Fruit fly (Drosophila melanogaster) whole organism, embryonic: Measurements from ENCODE around the gene CG2076.

ENCODE experiments used
- Asciz ChIP-seq: fragments of 200-800 bp; sonication (Bioruptor generic); optimal IDR thresholded peaks from 2 replicates; lab custom pipeline; 2017; ENCODE audit warnings: missing biosample characterization, mild to moderate bottlenecking, missing genetic modification characterization, missing genetic modification reagents
- Blimp-1 ChIP-seq: fragments of 200-800 bp; sonication (Bioruptor generic); optimal IDR thresholded peaks from 3 replicates; lab custom pipeline; 2018; ENCODE audit warnings: missing biosample characterization, missing genetic modification characterization, mild to moderate bottlenecking, moderate library complexity, missing genetic modification reagents
- CG10462 ChIP-seq: fragments of 200-800 bp; sonication (Bioruptor generic); optimal IDR thresholded peaks from 2 replicates; lab custom pipeline; 2016; ENCODE audit warnings: missing biosample characterization, missing genetic modification characterization
- CG10654 ChIP-seq: fragments of 200-800 bp; sonication (Bioruptor generic); optimal IDR thresholded peaks from 2 replicates; lab custom pipeline; 2016; ENCODE audit warnings: missing biosample characterization, missing genetic modification characterization
- CG10979 ChIP-seq: fragments of 200-800 bp; sonication (Bioruptor generic); optimal IDR thresholded peaks from 2 replicates; lab custom pipeline; 2018; ENCODE audit warnings: missing biosample characterization, mild to moderate bottlenecking, missing genetic modification characterization, moderate library complexity
- CG11695 ChIP-seq: fragments of 200-800 bp; sonication (Bioruptor generic); IDR thresholded peaks from 3 replicates; pipeline ENCODE4 v1.3.6; 2022; ENCODE audit warnings: missing biosample characterization, missing genetic modification characterization
- CG12659 ChIP-seq: fragments of 200-800 bp; sonication (Bioruptor generic); optimal IDR thresholded peaks from 3 replicates; lab custom pipeline; 2017; ENCODE audit warnings: mild to moderate bottlenecking, missing biosample characterization, missing genetic modification reagents, missing genetic modification characterization
- CG14050 ChIP-seq: fragments of 200-800 bp; sonication (Bioruptor generic); IDR thresholded peaks from 3 replicates; pipeline ENCODE4 v1.3.6; 2022; ENCODE audit warnings: missing biosample characterization, missing genetic modification characterization
- CG14667 ChIP-seq: fragments of 200-800 bp; sonication (Bioruptor generic); IDR thresholded peaks from 2 replicates; pipeline ENCODE4 v1.3.6; 2022; ENCODE audit warnings: missing biosample characterization, missing genetic modification characterization
- CG15073 ChIP-seq: fragments of 200-800 bp; sonication (Bioruptor generic); optimal IDR thresholded peaks from 2 replicates; lab custom pipeline; 2016; ENCODE audit warnings: missing biosample characterization, missing genetic modification characterization
- CG16813 ChIP-seq: fragments of 200-800 bp; sonication (Bioruptor generic); IDR thresholded peaks from 3 replicates; pipeline ENCODE4 v1.3.6; 2022; ENCODE audit warnings: missing biosample characterization, missing genetic modification characterization; ENCODE audit not compliant: partially characterized antibody
- CG17328 ChIP-seq: fragments of 200-800 bp; sonication (Bioruptor generic); IDR thresholded peaks from 2 replicates; pipeline ENCODE4 v1.3.6; 2022; ENCODE audit warnings: missing biosample characterization, missing genetic modification characterization
- CG2202 ChIP-seq: fragments of 200-800 bp; sonication (Bioruptor generic); optimal IDR thresholded peaks from 2 replicates; lab custom pipeline; 2018; ENCODE audit warnings: missing biosample characterization, mild to moderate bottlenecking, missing genetic modification characterization
- CG2678 ChIP-seq: fragments of 200-800 bp; sonication (Bioruptor generic); optimal IDR thresholded peaks from 3 replicates; lab custom pipeline; 2019; ENCODE audit warnings: missing biosample characterization, mild to moderate bottlenecking, missing genetic modification characterization, moderate library complexity
- CG2712 ChIP-seq: fragments of 200-800 bp; optimal IDR thresholded peaks from 3 replicates; lab custom pipeline; 2019; ENCODE audit warnings: missing biosample characterization, mild to moderate bottlenecking, missing genetic modification characterization, moderate library complexity
- CG3847 ChIP-seq: fragments of 200-800 bp; sonication (Bioruptor generic); IDR thresholded peaks from 2 replicates; pipeline ENCODE4 v1.3.6; 2022; ENCODE audit warnings: missing biosample characterization, missing genetic modification characterization
- CG8290 ChIP-seq, 3 experiments: fragments of 200-800 bp; sonication (Bioruptor generic); optimal IDR thresholded peaks; 2 replicates each; lab custom pipeline; 2016 to 2019; ENCODE audit warnings: missing biosample characterization in 3 of 3, missing genetic modification characterization in 3 of 3, mild to moderate bottlenecking in 2 of 3, moderate library complexity in 1 of 3
- CG8765 ChIP-seq: fragments of 200-800 bp; sonication (Bioruptor generic); IDR thresholded peaks from 2 replicates; pipeline ENCODE4 v1.3.6; 2022; ENCODE audit warnings: missing biosample characterization, missing genetic modification characterization
- CTCF ChIP-seq: fragments of 200-800 bp; sonication (Bioruptor generic); optimal IDR thresholded peaks from 2 replicates; lab custom pipeline; 2017; ENCODE audit warnings: missing biosample characterization, mild to moderate bottlenecking, missing genetic modification characterization, moderate library complexity
- Eip74EF ChIP-seq, 2 experiments: fragments of 200-800 bp in 1 of 2; fragments of >200 bp in 1 of 2; sonication (Bioruptor generic) in 1 of 2; optimal IDR thresholded peaks; 2 replicates each; lab custom pipeline; 2017 to 2019; ENCODE audit warnings: missing biosample characterization in 2 of 2, missing genetic modification characterization in 2 of 2, mild to moderate bottlenecking in 1 of 2, moderate library complexity in 1 of 2
- Ets97D ChIP-seq: fragments of 200-800 bp; sonication (Bioruptor generic); optimal IDR thresholded peaks from 3 replicates; lab custom pipeline; 2016; ENCODE audit warnings: missing biosample characterization, missing genetic modification characterization
- Hmr ChIP-seq: fragments of 200-800 bp; sonication (Bioruptor generic); optimal IDR thresholded peaks from 3 replicates; lab custom pipeline; 2017; ENCODE audit warnings: mild to moderate bottlenecking, missing biosample characterization, missing genetic modification reagents, missing genetic modification characterization
- Med ChIP-seq: fragments of 200-800 bp; sonication (Bioruptor generic); peaks from one replicate; lab custom pipeline; 2016; ENCODE audit warnings: missing biosample characterization, missing genetic modification characterization, mild to moderate bottlenecking, inconsistent platforms, moderate library complexity
- Six4 ChIP-seq: fragments of 200-800 bp; sonication (Bioruptor generic); optimal IDR thresholded peaks from 2 replicates; lab custom pipeline; 2016; ENCODE audit warnings: missing biosample characterization, missing genetic modification characterization
- Sox100B ChIP-seq: fragments of 200-800 bp; sonication (Bioruptor generic); optimal IDR thresholded peaks from 3 replicates; lab custom pipeline; 2018; ENCODE audit warnings: missing biosample characterization, mild to moderate bottlenecking, missing genetic modification characterization
- Sox102F ChIP-seq: fragments of 200-800 bp; sonication (Bioruptor generic); optimal IDR thresholded peaks from 2 replicates; lab custom pipeline; 2018; ENCODE audit warnings: missing biosample characterization, mild to moderate bottlenecking, missing genetic modification characterization, moderate library complexity
- Xbp1 ChIP-seq: fragments of 200-800 bp; sonication (Bioruptor generic); optimal IDR thresholded peaks from 3 replicates; lab custom pipeline; 2016; ENCODE audit warnings: missing biosample characterization, mild to moderate bottlenecking, missing genetic modification characterization
- ash1 ChIP-seq: fragments of 200-800 bp; sonication (Bioruptor generic); optimal IDR thresholded peaks from 2 replicates; lab custom pipeline; 2018; ENCODE audit warnings: missing biosample characterization, mild to moderate bottlenecking, missing genetic modification characterization
- btn ChIP-seq: fragments of 200-800 bp; sonication (Bioruptor generic); optimal IDR thresholded peaks from 2 replicates; lab custom pipeline; 2016; ENCODE audit warnings: missing biosample characterization, missing genetic modification characterization
- caup ChIP-seq: fragments of 200-800 bp; sonication (Bioruptor generic); optimal IDR thresholded peaks from 3 replicates; lab custom pipeline; 2017; ENCODE audit warnings: missing biosample characterization, mild to moderate bottlenecking, missing genetic modification characterization, moderate library complexity; ENCODE audit not compliant: severe bottlenecking
- ci ChIP-seq: fragments of 200-800 bp; sonication (Bioruptor generic); IDR thresholded peaks from 3 replicates; pipeline ENCODE4 v1.3.6; 2022; ENCODE audit warnings: missing biosample characterization, missing genetic modification characterization
- corto ChIP-seq: fragments of 200-800 bp; sonication (Bioruptor generic); optimal IDR thresholded peaks from 2 replicates; lab custom pipeline; 2016; ENCODE audit warnings: missing biosample characterization, mild to moderate bottlenecking, missing genetic modification characterization, moderate library complexity
- crol ChIP-seq: fragments of 200-800 bp; sonication (Bioruptor generic); IDR thresholded peaks from 2 replicates; pipeline ENCODE4 v1.3.6; 2022; ENCODE audit warnings: missing biosample characterization, missing genetic modification characterization
- emc ChIP-seq: fragments of 200-800 bp; sonication (Bioruptor generic); optimal IDR thresholded peaks from 2 replicates; lab custom pipeline; 2016; ENCODE audit warnings: missing biosample characterization, missing genetic modification characterization
- fru ChIP-seq: fragments of >200 bp; optimal IDR thresholded peaks from 2 replicates; lab custom pipeline; 2017
- gem ChIP-seq: fragments of 200-800 bp; sonication (Bioruptor generic); optimal IDR thresholded peaks from 2 replicates; lab custom pipeline; 2019; ENCODE audit warnings: missing biosample characterization, mild to moderate bottlenecking, missing genetic modification characterization, moderate library complexity
- ham ChIP-seq: fragments of 200-800 bp; sonication (Bioruptor generic); IDR thresholded peaks from 2 replicates; pipeline ENCODE4 v1.3.6; 2022; ENCODE audit warnings: missing biosample characterization, missing genetic modification characterization
- kay ChIP-seq: fragments of 200-800 bp; sonication (Bioruptor generic); optimal IDR thresholded peaks from 2 replicates; lab custom pipeline; 2016; ENCODE audit warnings: missing biosample characterization, missing genetic modification characterization
- ken ChIP-seq: fragments of 200-800 bp; sonication (Bioruptor generic); IDR thresholded peaks from 3 replicates; pipeline ENCODE4 v1.3.6; 2022; ENCODE audit warnings: missing biosample characterization, missing genetic modification characterization
- lab ChIP-seq: fragments of 200-800 bp; sonication (Bioruptor generic); optimal IDR thresholded peaks from 3 replicates; lab custom pipeline; 2017; ENCODE audit warnings: missing biosample characterization, missing genetic modification characterization, mild to moderate bottlenecking, moderate library complexity, missing genetic modification reagents
- pan ChIP-seq, 4 experiments: fragments of >200 bp in 3 of 4; fragments of 200-800 bp in 1 of 4; sonication (Bioruptor generic) in 1 of 4; optimal IDR thresholded peaks in 3 of 4; IDR thresholded peaks in 1 of 4; 2 replicates each; pipeline versions ENCODE4 v1.3.6 to Lab custom; 2017 to 2022; ENCODE audit warnings: missing biosample characterization in 2 of 4, missing genetic modification characterization in 2 of 4, mixed read lengths in 1 of 4
- row ChIP-seq: fragments of 200-800 bp; sonication (Bioruptor generic); IDR thresholded peaks from 3 replicates; pipeline ENCODE4 v1.3.6; 2022; ENCODE audit warnings: missing biosample characterization, missing genetic modification characterization
- sens ChIP-seq: fragments of 200-800 bp; sonication (Bioruptor generic); peaks from one replicate; lab custom pipeline; 2016; ENCODE audit warnings: missing biosample characterization, missing genetic modification characterization
- sisA ChIP-seq: fragments of 200-800 bp; sonication (Bioruptor generic); IDR thresholded peaks from 2 replicates; pipeline ENCODE4 v1.3.6; 2022; ENCODE audit warnings: missing biosample characterization, missing genetic modification characterization
- slp2 ChIP-seq: fragments of 200-800 bp; sonication (Bioruptor generic); optimal IDR thresholded peaks from 2 replicates; lab custom pipeline; 2016; ENCODE audit warnings: missing biosample characterization, missing genetic modification characterization
- sob ChIP-seq: fragments of 200-800 bp; sonication (Bioruptor generic); IDR thresholded peaks from 2 replicates; pipeline ENCODE4 v1.3.6; 2022; ENCODE audit warnings: missing biosample characterization, missing genetic modification characterization
- unpg ChIP-seq: fragments of 200-800 bp; sonication (Bioruptor generic); optimal IDR thresholded peaks from 3 replicates; lab custom pipeline; 2018; ENCODE audit warnings: missing biosample characterization, mild to moderate bottlenecking, missing genetic modification characterization, moderate library complexity
- z ChIP-seq: fragments of 200-800 bp; sonication (Bioruptor generic); IDR thresholded peaks from 3 replicates; pipeline ENCODE4 v1.3.6; 2022; ENCODE audit warnings: missing biosample characterization, missing genetic modification characterization

CG2076 gene

dm6 chrX:11087384-11087783 lies 2.6 kb upstream of the CG2076 start:
- TF ChIP-seq CG15073 (GFP tag; lab: Kevin White, UChicago): no peak
- 0 out of 3 replicates have a peak, but pooled peaks have one; percentile 22 for TF ChIP-seq ken (GFP tag; lab: Robert Waterston, UW)
- peak; percentile 6 for TF ChIP-seq CTCF (GFP tag; lab: Kevin White, UChicago)
- no peak for TF ChIP-seq pan (optimal IDR thresholded peaks at IDR 0.05; lab: Kevin White, UChicago)
- TF ChIP-seq pan (GFP tag; optimal IDR thresholded peaks at IDR 0.05 in 1 of 2, IDR thresholded peaks at IDR 0.05 in 1 of 2): peak in 1 of 2 experiments; percentile 42
- TF ChIP-seq Asciz (GFP tag; lab: Kevin White, UChicago): no peak
- TF ChIP-seq Sox100B (GFP tag; lab: Kevin White, UChicago): no peak
- TF ChIP-seq CG10462 (GFP tag; lab: Kevin White, UChicago): no peak
- peak; percentile 29 for TF ChIP-seq Sox102F
- no peak for TF ChIP-seq Eip74EF (GFP tag; optimal IDR thresholded peaks at IDR 0.05; lab: Kevin White, UChicago)
- no peak for TF ChIP-seq corto
- TF ChIP-seq crol (GFP tag; lab: Robert Waterston, UW): no peak
- TF ChIP-seq CG8290 (GFP tag; optimal IDR thresholded peaks at IDR 0.05; lab: Kevin White, UChicago): no peak
- peak in 1 of 2 experiments; percentile 1 for TF ChIP-seq CG8290 (tag; optimal IDR thresholded peaks at IDR 0.05; lab: Kevin White, UChicago)
- peak; percentile 78 for TF ChIP-seq Ets97D (GFP tag; lab: Kevin White, UChicago)
- TF ChIP-seq CG8765 (GFP tag; lab: Robert Waterston, UW): no peak
- 0 out of 2 replicates have a peak, but pooled peaks have one; percentile 27 for TF ChIP-seq CG17328 (GFP tag; lab: Robert Waterston, UW)
- TF ChIP-seq kay (GFP tag; lab: Kevin White, UChicago): peak; percentile 80
- peak; percentile 74 for TF ChIP-seq Med (GFP tag; lab: Kevin White, UChicago)
- no peak for TF ChIP-seq CG14667 (GFP tag; lab: Robert Waterston, UW)
- no peak for TF ChIP-seq btn (GFP tag; lab: Kevin White, UChicago)
- TF ChIP-seq Blimp-1 (GFP tag; lab: Kevin White, UChicago): peak; percentile 17
- no peak for TF ChIP-seq CG14050 (GFP tag; lab: Robert Waterston, UW)
- no peak for TF ChIP-seq Six4 (GFP tag; lab: Kevin White, UChicago)
- peak; percentile 43; the same call in 1 of the 3 replicates for TF ChIP-seq ci (GFP tag; lab: Robert Waterston, UW)
- peak; percentile 13 for TF ChIP-seq lab (GFP tag; lab: Kevin White, UChicago)
- TF ChIP-seq sob (GFP tag; lab: Robert Waterston, UW): 0 out of 2 replicates have a peak, but pooled peaks have one; percentile 12
- TF ChIP-seq caup (GFP tag; lab: Kevin White, UChicago): no peak
- no peak for TF ChIP-seq slp2 (GFP tag; lab: Kevin White, UChicago)
- TF ChIP-seq unpg: peak; percentile 0
- no peak for TF ChIP-seq CG2202
- TF ChIP-seq sens: peak; percentile 63
- peak; percentile 37 for TF ChIP-seq gem
- peak; percentile 0 for TF ChIP-seq Hmr (GFP tag; lab: Kevin White, UChicago)

dm6 chrX:11088778-11089340 lies 1.2 kb upstream of the CG2076 start, which contains the start of gene Vago:
TSS of gene Vago (plus strand) at chrX:11089290.
- TF ChIP-seq emc (no peak), unpg (no peak), CG16813 (GFP tag; lab: Robert Waterston, UW) (no peak), z (GFP tag; lab: Robert Waterston, UW) (no peak), CG10979 (tag; lab: Kevin White, UChicago) (no peak), CG2712 (no peak), row (GFP tag; lab: Robert Waterston, UW) (0 out of 3 replicates have a peak, but pooled peaks have one; percentile 15), Xbp1 (GFP tag; lab: Kevin White, UChicago) (no peak), CG3847 (GFP tag; lab: Robert Waterston, UW) (no peak), CG2678 (tag; lab: Kevin White, UChicago) (peak; percentile 14), sisA (GFP tag; lab: Robert Waterston, UW) (no peak), CG11695 (GFP tag; lab: Robert Waterston, UW) (0 out of 3 replicates have a peak, but pooled peaks have one; percentile 30), ash1 (GFP tag; lab: Kevin White, UChicago) (no peak), kay (GFP tag; lab: Kevin White, UChicago) (no peak), ham (no peak), fru (lab: Kevin White, UChicago) (no peak), CG10654 (GFP tag; lab: Kevin White, UChicago) (no peak), CG12659 (no peak)
- TF ChIP-seq, all 482 proteins: peak for 3
